Fruit fly (Drosophila melanogaster) whole organism, pupa: ENCODE data around the gene atms.

Experiments used
- CG10348 ChIP-seq: fragments of 200-800 bp; sonication (Bioruptor generic); IDR thresholded peaks from 2 replicates; pipeline ENCODE4 v1.3.6; 2022; ENCODE audit warnings: missing biosample characterization, missing genetic modification characterization
- CG12605 ChIP-seq: fragments of 200-800 bp; sonication (Bioruptor generic); IDR thresholded peaks from 2 replicates; pipeline ENCODE4 v1.3.6; 2022; ENCODE audit warnings: missing biosample characterization, missing genetic modification characterization
- CG15710 ChIP-seq: fragments of 200-800 bp; sonication (Bioruptor generic); optimal IDR thresholded peaks from 2 replicates; lab custom pipeline; 2018; ENCODE audit warnings: missing biosample characterization, mild to moderate bottlenecking, missing genetic modification characterization, moderate library complexity
- Pif1A ChIP-seq: fragments of 200-800 bp; sonication (Bioruptor generic); optimal IDR thresholded peaks from 3 replicates; lab custom pipeline; 2016; ENCODE audit warnings: missing biosample characterization, missing genetic modification characterization

dm6 chr3R:4768711-4769239 lies 18.9 kb downstream of the atms start:
- TF ChIP-seq CG10348 (GFP tag; lab: Robert Waterston, UW) (no peak), CG12605 (no peak), CG15710 (tag; lab: Kevin White, UChicago) (no peak), Pif1A (GFP tag; lab: Kevin White, UChicago) (no peak)
